Fruit fly (Drosophila melanogaster): Measurements from ENCODE around the gene BicD.

Gene BicD

dm6 chr2L:17466950-17467349, 6.1 kb downstream of the BicD start:
- no peak for TF ChIP-seq CG8478 (optimal IDR thresholded peaks at IDR 0.05)
- TF ChIP-seq CTCF (optimal IDR thresholded peaks at IDR 0.05) = no peak

DNA sequence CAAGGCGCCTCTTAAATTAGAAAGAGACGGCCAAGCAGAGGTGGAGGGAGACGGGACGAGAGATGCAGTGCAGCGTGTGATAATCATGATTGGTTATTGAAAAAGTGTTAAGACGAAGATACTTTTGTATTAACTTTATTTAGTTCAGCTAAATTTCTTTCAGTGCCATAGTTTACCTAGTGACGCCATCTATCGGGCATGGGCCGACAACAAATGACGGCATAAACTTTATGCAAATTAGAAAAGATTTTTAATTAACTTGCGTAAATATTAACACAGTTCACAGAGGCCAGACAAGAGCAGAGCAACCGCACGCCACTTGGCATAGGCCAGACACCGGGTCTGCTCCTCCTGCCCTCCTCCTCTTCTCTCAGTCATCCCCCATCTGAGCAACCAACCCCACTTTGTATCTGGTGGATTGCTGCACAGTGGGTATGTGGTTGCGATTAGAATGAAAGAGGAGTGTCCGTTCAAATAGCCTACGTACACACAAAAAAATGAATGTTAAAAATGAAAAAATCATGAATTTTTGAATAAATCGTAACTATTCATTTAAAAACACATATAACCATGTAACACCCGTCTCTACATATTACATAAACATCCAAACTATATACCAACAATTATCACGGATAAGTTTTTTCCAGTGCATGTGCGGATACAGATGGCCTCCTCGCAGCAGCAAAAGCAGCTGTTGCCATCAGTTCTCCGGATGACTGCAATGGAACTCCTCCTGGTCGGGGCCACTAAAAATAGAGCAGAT, 6.9 kb downstream of the BicD start:
- TF ChIP-seq CTCF (optimal IDR thresholded peaks at IDR 0.05) (peak; percentile 48 to 54), CG8478 (optimal IDR thresholded peaks at IDR 0.05) (no peak)

DNA sequence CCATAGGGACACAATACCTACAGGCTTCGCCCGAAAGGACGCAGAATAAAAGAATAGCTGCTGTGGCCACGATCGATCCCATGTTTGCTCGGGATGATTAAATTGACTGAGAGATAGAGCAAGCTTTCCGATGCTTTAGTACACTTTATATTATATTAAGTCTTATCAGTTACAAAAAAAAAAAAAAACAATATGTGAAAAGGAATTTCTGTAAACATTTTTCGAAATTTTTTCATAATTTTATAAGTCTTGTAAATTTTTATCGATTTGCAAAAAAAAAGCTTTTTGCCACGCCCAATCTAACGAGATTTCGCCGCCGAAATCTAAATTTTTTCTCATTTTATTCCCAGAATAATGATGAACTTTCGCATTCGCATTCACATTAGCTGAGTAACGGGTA, 15.1 kb downstream of the BicD start, which contains the start of gene CG18563:
TSS of gene CG18563 (minus strand) at position 101 of the 400 bp plus-strand sequence.
- TF ChIP-seq CTCF (optimal IDR thresholded peaks at IDR 0.05) = no peak

DNA sequence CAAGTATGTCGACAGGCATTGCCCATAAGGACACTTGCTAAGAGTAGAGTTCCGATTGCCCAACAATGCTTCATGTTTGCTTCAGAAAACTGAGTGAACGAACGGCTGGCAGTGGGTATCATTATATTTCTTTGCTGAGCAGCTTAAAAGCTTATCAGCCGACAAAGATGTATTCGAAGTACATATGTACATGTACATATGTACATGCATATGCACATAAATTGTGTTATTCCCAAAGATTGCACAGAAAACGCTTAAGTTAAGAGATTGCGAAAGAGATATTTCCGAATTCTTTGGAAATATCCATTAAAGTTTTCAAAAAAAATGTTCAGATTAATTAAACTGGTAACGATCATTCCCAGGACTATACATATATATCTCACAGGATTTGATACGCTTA, 17.2 kb downstream of the BicD start, which contains the start of gene SPH93:
TSS of gene SPH93 (minus strand) at position 101 of the 400 bp plus-strand sequence.
- TF ChIP-seq CTCF (optimal IDR thresholded peaks at IDR 0.05) (no peak), CG8478 (optimal IDR thresholded peaks at IDR 0.05) (no peak)

dm6 chr2L:17452624-17453023, 20.4 kb downstream of the BicD start, which contains the start of gene CG5050:
Gene CG5050 (plus strand): TSS chr2L:17452924.
- no peak for TF ChIP-seq CG8478 (optimal IDR thresholded peaks at IDR 0.05)
- no peak for TF ChIP-seq CTCF (optimal IDR thresholded peaks at IDR 0.05)

dm6 chr2L:17452084-17452483, 20.9 kb downstream of the BicD start:
- TF ChIP-seq CTCF (optimal IDR thresholded peaks at IDR 0.05) = no peak
- no peak for TF ChIP-seq CG8478 (optimal IDR thresholded peaks at IDR 0.05)

- TF ChIP-seq CG8478 (optimal IDR thresholded peaks at IDR 0.05) (no peak), CTCF (optimal IDR thresholded peaks at IDR 0.05) (no peak)
Measured at dm6 chr2L:17450505-17451415, 22.3 kb downstream of the BicD start.

DNA sequence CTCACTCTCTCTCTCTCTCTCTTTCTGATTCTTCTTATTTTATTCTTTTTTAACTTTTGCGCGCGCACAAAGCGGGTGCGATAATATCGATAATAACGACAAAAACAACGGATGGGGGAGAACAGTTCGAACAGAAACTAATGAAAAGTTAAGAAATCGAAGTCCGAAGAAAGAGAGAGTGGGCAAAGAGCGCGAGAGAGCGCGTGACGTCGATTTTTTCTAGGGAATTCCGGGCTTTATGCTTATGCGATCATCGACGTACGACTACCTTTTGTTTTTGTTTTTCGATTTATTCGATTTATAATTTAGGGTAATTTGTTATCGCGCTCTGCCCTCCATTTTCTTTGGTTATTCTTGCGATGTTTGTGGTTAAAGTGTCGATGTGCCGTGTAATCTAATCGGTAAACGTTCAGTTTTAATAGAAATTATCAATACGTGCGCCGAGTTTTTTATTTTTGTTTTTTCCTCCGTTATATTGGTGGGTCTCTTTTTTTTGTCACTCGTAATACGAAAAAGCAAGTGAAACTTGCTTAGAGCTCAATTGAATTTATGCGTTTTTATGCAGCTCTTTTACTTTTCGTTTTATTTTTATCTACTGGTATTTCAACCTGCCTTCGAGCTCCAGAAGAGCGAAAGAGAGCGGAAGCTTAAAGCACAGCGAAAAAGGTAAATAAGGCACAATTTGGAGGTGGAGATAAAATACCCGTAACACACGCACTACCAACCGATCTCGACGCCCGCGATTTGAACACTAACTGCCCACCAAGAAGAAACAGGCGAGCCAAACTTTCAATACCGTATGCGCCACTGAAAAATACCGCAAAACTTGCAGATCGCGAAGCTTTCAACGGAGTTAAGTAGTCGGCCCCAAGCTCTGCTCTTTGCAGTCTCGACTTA, 23.2 kb downstream of the BicD start, which contains the start of gene dl:
TSS of gene dl (minus strand) at position 757 of the 897 bp plus-strand sequence.
- TF ChIP-seq CTCF (optimal IDR thresholded peaks at IDR 0.05) (no peak), CG8478 (optimal IDR thresholded peaks at IDR 0.05) (no peak)

dm6 chr2L:17448435-17448834, 24.6 kb downstream of the BicD start:
- TF ChIP-seq CG8478 (optimal IDR thresholded peaks at IDR 0.05) (no peak), CTCF (optimal IDR thresholded peaks at IDR 0.05) (no peak)

DNA sequence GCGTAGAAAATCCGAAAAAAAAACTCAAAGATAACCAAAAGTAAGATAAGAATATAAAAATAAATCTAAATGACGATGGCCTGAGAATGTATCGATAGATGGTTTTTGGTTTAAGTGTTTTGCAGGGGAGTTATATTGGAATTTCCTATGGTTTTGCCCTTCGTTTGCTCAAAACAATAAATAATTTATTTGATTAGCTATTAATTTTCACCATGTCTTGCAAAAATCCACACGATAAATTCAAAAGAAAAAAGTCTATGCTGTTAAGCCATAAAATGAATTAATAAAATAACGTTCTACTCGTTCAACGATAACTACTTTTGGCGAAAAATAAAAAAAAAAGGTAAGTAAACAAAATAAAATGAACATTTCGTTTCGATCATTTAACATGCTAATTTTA, 25.9 kb downstream of the BicD start:
- no peak for TF ChIP-seq CG8478 (optimal IDR thresholded peaks at IDR 0.05)

dm6 chr2L:17437594-17437993, 35.4 kb downstream of the BicD start:
- no peak for TF ChIP-seq CG8478 (optimal IDR thresholded peaks at IDR 0.05)
- TF ChIP-seq CTCF (optimal IDR thresholded peaks at IDR 0.05) = no peak

DNA sequence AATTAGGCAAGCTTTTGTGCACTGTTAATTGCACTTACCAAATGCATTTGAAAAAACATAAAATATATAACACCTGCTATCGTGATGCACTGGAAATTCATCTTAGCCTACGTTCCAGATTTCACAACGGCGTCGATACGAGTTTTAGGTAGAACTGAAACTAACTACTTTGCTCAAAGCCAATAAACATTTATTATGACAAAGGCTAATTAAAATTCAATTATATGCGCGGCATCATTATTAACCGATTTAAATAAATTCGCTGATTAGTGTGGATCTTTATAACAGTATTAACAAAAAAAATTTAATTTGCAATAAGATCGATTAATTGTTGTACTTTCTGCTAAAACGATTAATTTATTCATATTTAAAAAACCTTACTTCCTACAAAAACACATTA, 36.5 kb downstream of the BicD start, which contains the start of gene CG33928:
TSS of gene CG33928 (minus strand) at position 101 of the 400 bp plus-strand sequence.
- TF ChIP-seq CTCF (optimal IDR thresholded peaks at IDR 0.05) (no peak), CG8478 (optimal IDR thresholded peaks at IDR 0.05) (no peak)

DNA sequence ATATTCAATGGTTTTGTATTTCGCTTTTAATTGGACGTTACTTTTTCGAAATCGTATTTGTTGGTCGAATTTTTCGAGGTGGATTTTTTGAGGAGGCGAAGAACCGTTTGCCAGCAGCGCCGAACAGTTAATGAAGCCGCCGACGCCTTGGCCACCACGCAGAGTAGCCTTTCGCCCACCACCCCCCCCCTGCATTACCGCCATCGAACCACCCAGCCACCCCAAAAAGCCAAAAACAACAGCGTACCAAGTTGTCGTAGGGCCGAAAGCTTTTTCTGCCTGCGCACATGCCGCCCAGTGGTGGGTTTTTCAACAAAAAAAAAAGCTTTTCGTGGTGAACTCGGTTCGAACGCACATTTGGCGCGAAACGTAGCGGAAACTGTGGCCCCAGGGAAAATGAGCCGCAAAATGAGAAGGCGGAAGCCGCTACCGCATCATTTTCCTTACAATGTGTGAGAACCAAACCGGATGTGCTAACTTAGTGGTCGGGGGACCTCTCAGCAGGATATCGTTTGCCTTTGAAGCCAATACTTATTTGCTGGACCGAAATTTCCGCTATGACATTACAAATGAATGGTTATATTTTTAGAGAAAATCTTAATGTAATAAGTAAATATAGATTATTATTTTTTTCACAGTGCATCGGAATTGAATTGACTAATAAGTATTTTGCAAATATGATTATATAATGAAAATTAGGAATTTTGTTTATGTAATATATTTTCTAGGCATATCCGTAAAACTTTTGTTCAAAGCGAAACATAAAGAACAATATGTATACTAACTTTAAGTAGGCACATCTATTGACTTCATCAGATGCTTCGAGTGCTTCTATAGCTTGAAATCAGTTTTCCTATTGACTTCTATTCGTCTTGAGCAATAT, 39.7 kb downstream of the BicD start, which contains the start of the genes Dif and CG5043:
TSS of gene Dif (minus strand) at position 132 of the 883 bp plus-strand sequence.
TSS of gene CG5043 (plus strand) at position 833 of the 883 bp plus-strand sequence.
- TF ChIP-seq CTCF (optimal IDR thresholded peaks at IDR 0.05) (no peak), CG8478 (optimal IDR thresholded peaks at IDR 0.05) (no peak)

- no peak for TF ChIP-seq CG8478 (optimal IDR thresholded peaks at IDR 0.05)
- no peak for TF ChIP-seq CTCF (optimal IDR thresholded peaks at IDR 0.05)
Measured at dm6 chr2L:17431359-17431675, 41.7 kb downstream of the BicD start.

All from S2 (cell line).